Fruit fly (Drosophila melanogaster) whole organism, pupa: Measurements from ENCODE around the gene snRNP-U1-70K.
A peak's percentile ranks its signal among the peaks of the same experiment; 100 is the strongest.

Source experiments
- CG10348 ChIP-seq: fragments of 200-800 bp; sonication (Bioruptor generic); IDR thresholded peaks from 2 replicates; pipeline ENCODE4 v1.3.6; 2022; ENCODE audit warnings: missing biosample characterization, missing genetic modification characterization
- CG12605 ChIP-seq: fragments of 200-800 bp; sonication (Bioruptor generic); IDR thresholded peaks from 2 replicates; pipeline ENCODE4 v1.3.6; 2022; ENCODE audit warnings: missing biosample characterization, missing genetic modification characterization
- CG13204 ChIP-seq: fragments of 200-800 bp; sonication (Bioruptor generic); optimal IDR thresholded peaks from 2 replicates; lab custom pipeline; 2018; ENCODE audit warnings: missing biosample characterization, mild to moderate bottlenecking, missing genetic modification characterization, moderate library complexity
- CG14655 ChIP-seq: fragments of 200-800 bp; sonication (Bioruptor generic); optimal IDR thresholded peaks from 3 replicates; lab custom pipeline; 2017; ENCODE audit warnings: mild to moderate bottlenecking, missing biosample characterization, missing genetic modification reagents, missing genetic modification characterization
- CG15710 ChIP-seq: fragments of 200-800 bp; sonication (Bioruptor generic); optimal IDR thresholded peaks from 2 replicates; lab custom pipeline; 2018; ENCODE audit warnings: missing biosample characterization, mild to moderate bottlenecking, missing genetic modification characterization, moderate library complexity
- CG17806 ChIP-seq: fragments of 200-800 bp; sonication (Bioruptor generic); optimal IDR thresholded peaks from 2 replicates; lab custom pipeline; 2018; ENCODE audit warnings: missing biosample characterization, mild to moderate bottlenecking, missing genetic modification characterization, moderate library complexity
- CG32121 ChIP-seq: fragments of 200-800 bp; sonication (Bioruptor generic); IDR thresholded peaks from 2 replicates; pipeline ENCODE4 v1.3.6; 2022; ENCODE audit warnings: missing biosample characterization, missing genetic modification characterization
- CG34367 ChIP-seq: fragments of 200-800 bp; sonication (Bioruptor generic); optimal IDR thresholded peaks from 2 replicates; lab custom pipeline; 2018; ENCODE audit warnings: missing biosample characterization, mild to moderate bottlenecking, missing genetic modification characterization
- CG4496 ChIP-seq: fragments of 200-800 bp; sonication (Bioruptor generic); IDR thresholded peaks from 3 replicates; pipeline ENCODE4 v1.3.6; 2022; ENCODE audit warnings: missing biosample characterization, missing genetic modification characterization
- CG8159 ChIP-seq: fragments of 200-800 bp; sonication (Bioruptor generic); optimal IDR thresholded peaks from 3 replicates; lab custom pipeline; 2018; ENCODE audit warnings: missing biosample characterization, mild to moderate bottlenecking, missing genetic modification characterization, moderate library complexity
- CG8301 ChIP-seq: fragments of 200-800 bp; sonication (Bioruptor generic); optimal IDR thresholded peaks from 2 replicates; lab custom pipeline; 2018; ENCODE audit warnings: missing biosample characterization, mild to moderate bottlenecking, missing genetic modification characterization
- CG9948 ChIP-seq: fragments of 200-800 bp; sonication (Bioruptor generic); optimal IDR thresholded peaks from 2 replicates; lab custom pipeline; 2018; ENCODE audit warnings: missing biosample characterization, mild to moderate bottlenecking, missing genetic modification characterization, moderate library complexity
- D1 ChIP-seq: fragments of 200-800 bp; sonication (Bioruptor generic); optimal IDR thresholded peaks from 2 replicates; lab custom pipeline; 2018; ENCODE audit warnings: missing biosample characterization, mild to moderate bottlenecking, missing genetic modification characterization, moderate library complexity
- EcR ChIP-seq: fragments of 200-800 bp; sonication (Bioruptor generic); optimal IDR thresholded peaks from 3 replicates; lab custom pipeline; 2019; ENCODE audit warnings: missing biosample characterization, missing genetic modification characterization, mild to moderate bottlenecking, moderate library complexity, missing genetic modification reagents
- Ets98B ChIP-seq: fragments of 200-800 bp; sonication (Bioruptor generic); IDR thresholded peaks from 2 replicates; pipeline ENCODE4 v1.3.6; 2022; ENCODE audit warnings: missing biosample characterization, missing genetic modification characterization
- Pif1A ChIP-seq: fragments of 200-800 bp; sonication (Bioruptor generic); optimal IDR thresholded peaks from 3 replicates; lab custom pipeline; 2016; ENCODE audit warnings: missing biosample characterization, missing genetic modification characterization
- Pif1B ChIP-seq: fragments of 200-800 bp; sonication (Bioruptor generic); optimal IDR thresholded peaks from 3 replicates; lab custom pipeline; 2016; ENCODE audit warnings: missing biosample characterization, missing genetic modification characterization
- Snoo ChIP-seq: fragments of 200-800 bp; sonication (Bioruptor generic); optimal IDR thresholded peaks from 3 replicates; lab custom pipeline; 2017; ENCODE audit warnings: missing biosample characterization, mild to moderate bottlenecking, missing genetic modification characterization, inconsistent platforms
- fd96Ca ChIP-seq: fragments of 200-800 bp; sonication (Bioruptor generic); IDR thresholded peaks from 3 replicates; pipeline ENCODE4 v1.3.6; 2022; ENCODE audit warnings: missing biosample characterization, missing genetic modification characterization
- gl ChIP-seq: fragments of 200-800 bp; sonication (Bioruptor generic); optimal IDR thresholded peaks from 2 replicates; lab custom pipeline; 2018; ENCODE audit warnings: missing biosample characterization, mild to moderate bottlenecking, missing genetic modification characterization
- rn ChIP-seq: fragments of 200-800 bp; sonication (Bioruptor generic); IDR thresholded peaks from 2 replicates; pipeline ENCODE4 v1.3.6; 2022; ENCODE audit warnings: missing biosample characterization, missing genetic modification characterization

The snRNP-U1-70K gene

DNA sequence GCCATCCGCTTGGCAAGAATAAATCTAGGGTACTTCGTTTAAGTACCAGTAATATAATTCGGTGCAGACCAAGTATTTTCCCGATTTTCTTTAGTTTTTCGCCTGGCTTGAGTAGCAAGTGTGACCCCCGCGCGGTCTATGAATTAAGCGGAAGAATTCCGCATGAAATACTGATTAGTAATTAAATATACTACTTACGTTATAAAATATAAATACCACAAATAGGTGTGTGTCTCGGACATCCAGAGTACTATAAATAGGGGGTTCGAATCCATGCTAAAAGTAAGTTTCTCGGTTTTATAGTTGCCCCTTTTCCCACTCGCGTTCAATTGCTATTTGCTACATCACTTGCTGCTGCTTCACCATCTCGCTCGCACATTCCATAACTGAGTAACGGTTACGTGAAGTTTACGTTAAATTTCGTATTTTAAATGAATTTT, at the start of gene snRNP-U1-70K:
Gene snRNP-U1-70K, minus strand, starts transcription at position 141 of the 440 bp plus-strand sequence.
- TF ChIP-seq CG9948, result no peak
- TF ChIP-seq CG8159 (tag; lab: Kevin White, UChicago), result no peak
- no peak for TF ChIP-seq CG10348 (GFP tag; lab: Robert Waterston, UW)
- no peak for TF ChIP-seq Snoo (tag; lab: Kevin White, UChicago)
- TF ChIP-seq CG4496 (GFP tag; lab: Robert Waterston, UW), result no peak
- no peak for TF ChIP-seq CG15710
- TF ChIP-seq CG8301 (tag; lab: Kevin White, UChicago), result no peak
- TF ChIP-seq fd96Ca, result no peak
- TF ChIP-seq D1 (tag; lab: Kevin White, UChicago), result no peak
- TF ChIP-seq CG32121, result no peak
- TF ChIP-seq Pif1A (GFP tag; lab: Kevin White, UChicago), result no peak
- TF ChIP-seq CG13204 (GFP tag; lab: Kevin White, UChicago), result no peak
- TF ChIP-seq EcR (GFP tag; lab: Kevin White, UChicago), result no peak
- TF ChIP-seq CG34367 (tag; lab: Kevin White, UChicago), result no peak
- no peak for TF ChIP-seq Pif1B (GFP tag; lab: Kevin White, UChicago)
- no peak for TF ChIP-seq CG14655

DNA sequence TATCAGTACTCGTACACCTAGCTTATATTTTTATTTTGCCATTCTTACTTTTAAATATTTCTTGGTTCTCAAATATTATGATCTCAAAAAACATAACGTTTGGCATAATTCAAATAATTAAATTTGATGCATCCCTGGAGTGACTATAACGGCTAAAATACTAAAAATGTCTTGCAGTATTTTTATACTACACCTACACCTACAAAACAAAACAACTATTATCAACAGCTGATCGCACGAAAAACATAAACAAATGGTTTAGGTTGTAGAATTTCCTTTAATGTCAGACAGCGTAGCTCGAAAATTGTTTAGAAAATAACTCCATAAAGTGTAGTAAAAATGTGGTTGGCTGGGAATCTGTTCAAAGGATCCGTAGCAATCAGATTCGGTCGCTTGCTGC, 41.6 kb upstream of the snRNP-U1-70K start, which contains the start of gene CG43322:
Gene CG43322, plus strand, starts transcription at position 240 of the 400 bp plus-strand sequence.
- TF ChIP-seq CG17806 (tag; lab: Kevin White, UChicago), result no peak
- TF ChIP-seq CG34367 (tag; lab: Kevin White, UChicago), result no peak
- no peak for TF ChIP-seq CG8301 (tag; lab: Kevin White, UChicago)
- peak; percentile 10 for TF ChIP-seq D1 (tag; lab: Kevin White, UChicago)
- no peak for TF ChIP-seq CG13204 (GFP tag; lab: Kevin White, UChicago)
- TF ChIP-seq CG8159 (tag; lab: Kevin White, UChicago), result no peak
- TF ChIP-seq CG4496 (GFP tag; lab: Robert Waterston, UW), result no peak

DNA sequence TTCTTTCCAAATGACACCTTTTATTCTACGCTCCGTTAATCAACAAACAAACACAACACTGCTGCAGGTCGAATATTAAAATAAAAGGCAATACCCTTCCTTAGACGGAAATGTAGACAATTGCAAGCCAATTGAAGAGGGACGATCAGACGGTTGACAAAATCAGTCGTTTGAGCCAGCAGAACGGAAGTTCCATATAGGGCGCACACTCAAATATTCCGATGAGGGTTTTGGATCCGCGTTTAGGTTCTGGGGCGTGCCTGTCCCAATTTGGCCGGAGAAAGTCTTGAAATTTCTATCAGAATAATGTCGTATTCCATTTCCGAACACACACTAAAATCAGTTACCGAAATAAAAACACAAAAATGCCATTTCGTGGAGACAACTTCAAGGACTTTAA, 40.4 kb upstream of the snRNP-U1-70K start, which contains the start of gene CG43321:
Gene CG43321, plus strand, starts transcription at position 301 of the 400 bp plus-strand sequence.
- TF ChIP-seq CG13204 (GFP tag; lab: Kevin White, UChicago), result no peak
- no peak for TF ChIP-seq CG10348 (GFP tag; lab: Robert Waterston, UW)
- TF ChIP-seq gl (tag; lab: Kevin White, UChicago), result no peak
- no peak for TF ChIP-seq Pif1B (GFP tag; lab: Kevin White, UChicago)
- TF ChIP-seq CG32121, result no peak
- no peak for TF ChIP-seq fd96Ca
- TF ChIP-seq CG34367 (tag; lab: Kevin White, UChicago), result no peak
- TF ChIP-seq D1 (tag; lab: Kevin White, UChicago), result no peak
- TF ChIP-seq Pif1A (GFP tag; lab: Kevin White, UChicago), result no peak
- TF ChIP-seq CG8159 (tag; lab: Kevin White, UChicago), result no peak

dm6 chr2L:7010513-7010912, 39.0 kb upstream of the snRNP-U1-70K start:
- TF ChIP-seq CG15710 (no peak), CG10348 (GFP tag; lab: Robert Waterston, UW) (no peak), D1 (tag; lab: Kevin White, UChicago) (no peak), Snoo (tag; lab: Kevin White, UChicago) (no peak), CG4496 (GFP tag; lab: Robert Waterston, UW) (no peak), Ets98B (GFP tag; lab: Robert Waterston, UW) (no peak), CG8301 (tag; lab: Kevin White, UChicago) (no peak), CG32121 (no peak), rn (GFP tag; lab: Robert Waterston, UW) (no peak), CG34367 (tag; lab: Kevin White, UChicago) (no peak), CG9948 (no peak), CG13204 (GFP tag; lab: Kevin White, UChicago) (no peak), fd96Ca (no peak), gl (tag; lab: Kevin White, UChicago) (no peak), Pif1B (GFP tag; lab: Kevin White, UChicago) (no peak), CG14655 (no peak), CG12605 (GFP tag; lab: Robert Waterston, UW) (no peak), EcR (GFP tag; lab: Kevin White, UChicago) (no peak), CG17806 (tag; lab: Kevin White, UChicago) (no peak)

dm6 chr2L:7009807-7010470, 38.4 kb upstream of the snRNP-U1-70K start, which contains the start of gene uif:
Gene uif (minus strand): TSS chr2L:7010359.
- TF ChIP-seq D1 (tag; lab: Kevin White, UChicago), result no peak
- peak; percentile 8 for TF ChIP-seq CG8159 (tag; lab: Kevin White, UChicago)
- 0 out of 3 replicates have a peak, but pooled peaks have one; percentile 21 for TF ChIP-seq CG4496 (GFP tag; lab: Robert Waterston, UW)
- TF ChIP-seq Ets98B (GFP tag; lab: Robert Waterston, UW), result peak; percentile 53; the same call in 1 of the 2 replicates
- peak; percentile 26 for TF ChIP-seq CG13204 (GFP tag; lab: Kevin White, UChicago)
- no peak for TF ChIP-seq CG12605 (GFP tag; lab: Robert Waterston, UW)
- peak; percentile 33 for TF ChIP-seq EcR (GFP tag; lab: Kevin White, UChicago)
- peak; percentile 28; the same call in 1 of the 3 replicates for TF ChIP-seq fd96Ca

dm6 chr2L:7007564-7007963, 36.0 kb upstream of the snRNP-U1-70K start:
- TF ChIP-seq Pif1B (GFP tag; lab: Kevin White, UChicago) (no peak), Pif1A (GFP tag; lab: Kevin White, UChicago) (no peak), EcR (GFP tag; lab: Kevin White, UChicago) (no peak), Ets98B (GFP tag; lab: Robert Waterston, UW) (no peak), D1 (tag; lab: Kevin White, UChicago) (no peak), CG17806 (tag; lab: Kevin White, UChicago) (no peak), CG34367 (tag; lab: Kevin White, UChicago) (no peak)
